Worm (Caenorhabditis elegans) whole organism, L2 larva: ENCODE results near the gene isy-1.

Experiments used
- C34F6.9 ChIP-seq: fragments of 150-350 bp; optimal IDR thresholded peaks from 2 replicates; lab custom pipeline; 2014; ENCODE audit warnings: missing biosample characterization, missing genetic modification characterization
- R02D3.7 ChIP-seq: fragments of 150-350 bp; optimal IDR thresholded peaks from 2 replicates; lab custom pipeline; 2014; ENCODE audit warnings: missing biosample characterization, missing genetic modification characterization
- Y55F3AM.14 ChIP-seq: fragments of 200-800 bp; sonication (Bioruptor generic); optimal IDR thresholded peaks from 2 replicates; lab custom pipeline; 2018; ENCODE audit warnings: mild to moderate bottlenecking, missing genetic modification characterization, missing compliant biosample characterization
- ZK546.5 ChIP-seq: sonication (generic microtip); optimal IDR thresholded peaks from 2 replicates; lab custom pipeline; 2017; ENCODE audit warnings: missing biosample characterization, missing genetic modification characterization
- ama-1 ChIP-seq: fragments of 150-350 bp; optimal IDR thresholded peaks from 2 replicates; lab custom pipeline; 2018; ENCODE audit warnings: inconsistent platforms
- blmp-1 ChIP-seq: sonication (generic microtip); optimal IDR thresholded peaks from 2 replicates; lab custom pipeline; 2017; ENCODE audit warnings: missing genetic modification characterization, mild to moderate bottlenecking, missing compliant biosample characterization, antibody characterized with exemption, moderate library complexity; ENCODE audit not compliant: insufficient read depth
- ceh-82 ChIP-seq: fragments of 150-350 bp; optimal IDR thresholded peaks from 2 replicates; lab custom pipeline; 2014; ENCODE audit warnings: missing biosample characterization, missing genetic modification characterization
- dmd-4 ChIP-seq: sonication (generic microtip); optimal IDR thresholded peaks from 2 replicates; lab custom pipeline; 2017; ENCODE audit warnings: missing biosample characterization, missing genetic modification characterization
- elt-1 ChIP-seq: fragments of 150-350 bp; optimal IDR thresholded peaks from 2 replicates; lab custom pipeline; 2014; ENCODE audit warnings: missing biosample characterization, missing genetic modification characterization
- elt-3 ChIP-seq: sonication (generic microtip); optimal IDR thresholded peaks from 2 replicates; lab custom pipeline; 2017; ENCODE audit warnings: missing biosample characterization, missing genetic modification characterization
- fos-1 ChIP-seq: fragments of 150-350 bp; optimal IDR thresholded peaks from 2 replicates; lab custom pipeline; 2014; ENCODE audit warnings: missing biosample characterization, missing genetic modification characterization
- gmeb-1 ChIP-seq: fragments of 150-350 bp; optimal IDR thresholded peaks from 2 replicates; lab custom pipeline; 2014; ENCODE audit warnings: missing biosample characterization, missing genetic modification characterization
- lin-11 ChIP-seq: fragments of 150-350 bp; sonication (generic microtip); optimal IDR thresholded peaks from 2 replicates; lab custom pipeline; 2014; ENCODE audit warnings: missing biosample characterization, missing genetic modification characterization, inconsistent platforms, mixed read lengths
- lin-13 ChIP-seq: fragments of 150-350 bp; optimal IDR thresholded peaks from 2 replicates; lab custom pipeline; 2014; ENCODE audit warnings: missing biosample characterization, missing genetic modification reagents, missing genetic modification characterization
- lin-39 ChIP-seq: fragments of 150-350 bp; optimal IDR thresholded peaks from 2 replicates; lab custom pipeline; 2014; ENCODE audit warnings: missing biosample characterization, missing genetic modification reagents, missing genetic modification characterization
- lsy-2 ChIP-seq, 2 experiments: fragments of 150-350 bp in 1 of 2; sonication (generic microtip) in 1 of 2; optimal IDR thresholded peaks; 2 replicates each; lab custom pipeline; 2014 to 2017; ENCODE audit warnings: missing biosample characterization in 2 of 2, missing genetic modification characterization in 2 of 2
- nhr-12 ChIP-seq: fragments of 150-350 bp; optimal IDR thresholded peaks from 2 replicates; lab custom pipeline; 2014; ENCODE audit warnings: missing biosample characterization, missing genetic modification characterization
- nhr-129 ChIP-seq: fragments of 150-350 bp; optimal IDR thresholded peaks from 2 replicates; lab custom pipeline; 2014; ENCODE audit warnings: missing biosample characterization, missing genetic modification characterization
- nhr-21 ChIP-seq: fragments of 150-350 bp; optimal IDR thresholded peaks from 2 replicates; lab custom pipeline; 2014; ENCODE audit warnings: missing biosample characterization, missing genetic modification characterization
- nhr-25 ChIP-seq: fragments of 150-350 bp; sonication (generic microtip); optimal IDR thresholded peaks from 3 replicates; lab custom pipeline; 2014; ENCODE audit warnings: missing biosample characterization, missing genetic modification characterization
- nhr-6 ChIP-seq: fragments of 150-350 bp; optimal IDR thresholded peaks from 2 replicates; lab custom pipeline; 2014; ENCODE audit warnings: missing biosample characterization, missing genetic modification characterization
- nhr-77 ChIP-seq: fragments of 150-350 bp; optimal IDR thresholded peaks from 2 replicates; lab custom pipeline; 2014; ENCODE audit warnings: missing biosample characterization, missing genetic modification characterization
- sem-4 ChIP-seq: fragments of 150-350 bp; optimal IDR thresholded peaks from 2 replicates; lab custom pipeline; 2014; ENCODE audit warnings: missing biosample characterization, missing genetic modification reagents, missing genetic modification characterization
- skn-1 ChIP-seq: sonication (generic microtip); optimal IDR thresholded peaks from 2 replicates; lab custom pipeline; 2017; ENCODE audit warnings: missing biosample characterization, missing genetic modification characterization
- sma-3 ChIP-seq: sonication (generic microtip); optimal IDR thresholded peaks from 2 replicates; lab custom pipeline; 2016; ENCODE audit warnings: missing genetic modification reagents, missing genetic modification characterization, missing compliant biosample characterization
- sma-9 ChIP-seq, 2 experiments: fragments of 150-350 bp in 1 of 2; sonication (generic microtip) in 1 of 2; optimal IDR thresholded peaks; 2 replicates each; lab custom pipeline; 2014 to 2016; ENCODE audit warnings: missing genetic modification characterization in 2 of 2, mild to moderate bottlenecking in 1 of 2, missing biosample characterization in 1 of 2, missing compliant biosample characterization in 1 of 2, missing genetic modification reagents in 1 of 2, moderate library complexity in 1 of 2
- unc-39 ChIP-seq: fragments of 150-350 bp; optimal IDR thresholded peaks from 2 replicates; lab custom pipeline; 2014; ENCODE audit warnings: missing biosample characterization, missing genetic modification characterization
- unc-62 ChIP-seq: fragments of 150-350 bp; optimal IDR thresholded peaks from 2 replicates; lab custom pipeline; 2014; ENCODE audit warnings: missing biosample characterization, missing genetic modification reagents, missing genetic modification characterization
- zag-1 ChIP-seq: fragments of 150-350 bp; optimal IDR thresholded peaks from 2 replicates; lab custom pipeline; 2014; ENCODE audit warnings: missing biosample characterization, missing genetic modification characterization
- ztf-1 ChIP-seq: fragments of 200-800 bp; sonication (Bioruptor generic); conservative IDR thresholded peaks from 2 replicates; pipeline ENCODE4 v1.3.6; 2022; ENCODE audit warnings: missing genetic modification characterization, missing compliant biosample characterization
- ztf-11 ChIP-seq: sonication (generic microtip); optimal IDR thresholded peaks from 2 replicates; lab custom pipeline; 2017; ENCODE audit warnings: missing biosample characterization, missing genetic modification characterization
- ztf-4 ChIP-seq: fragments of 150-350 bp; optimal IDR thresholded peaks from 2 replicates; lab custom pipeline; 2014; ENCODE audit warnings: missing biosample characterization, missing genetic modification characterization

isy-1 gene

ce11 chrV:11016846-11017553, 16.5 kb upstream of the isy-1 start:
- TF ChIP-seq ztf-11 (tag; lab: Kevin White, UChicago): no peak
- TF ChIP-seq lin-11 (tag; lab: Kevin White, UChicago): no peak
- TF ChIP-seq sma-9 (GFP tag; optimal IDR thresholded peaks at IDR 0.05; lab: Kevin White, UChicago): peak; percentile 69
- TF ChIP-seq sma-9 (tag; optimal IDR thresholded peaks at IDR 0.05; lab: Kevin White, UChicago): no peak
- no peak for TF ChIP-seq sem-4 (tag; lab: Kevin White, UChicago)
- no peak for TF ChIP-seq lsy-2 (tag; optimal IDR thresholded peaks at IDR 0.05; lab: Kevin White, UChicago)
- no peak for TF ChIP-seq unc-62
- TF ChIP-seq nhr-129 (tag; lab: Kevin White, UChicago): no peak
- TF ChIP-seq ceh-82 (tag; lab: Kevin White, UChicago): no peak
- no peak for TF ChIP-seq lin-39 (tag; lab: Kevin White, UChicago)
- TF ChIP-seq nhr-77 (tag; lab: Kevin White, UChicago): no peak
- no peak for TF ChIP-seq skn-1 (tag; lab: Kevin White, UChicago)
- peak; percentile 57 for TF ChIP-seq sma-3 (GFP tag; lab: Kevin White, UChicago)
- TF ChIP-seq C34F6.9 (tag; lab: Kevin White, UChicago): no peak
- TF ChIP-seq elt-3 (tag; lab: Kevin White, UChicago): no peak
- TF ChIP-seq blmp-1 (tag; lab: Kevin White, UChicago): no peak
- no peak for TF ChIP-seq ama-1

DNA sequence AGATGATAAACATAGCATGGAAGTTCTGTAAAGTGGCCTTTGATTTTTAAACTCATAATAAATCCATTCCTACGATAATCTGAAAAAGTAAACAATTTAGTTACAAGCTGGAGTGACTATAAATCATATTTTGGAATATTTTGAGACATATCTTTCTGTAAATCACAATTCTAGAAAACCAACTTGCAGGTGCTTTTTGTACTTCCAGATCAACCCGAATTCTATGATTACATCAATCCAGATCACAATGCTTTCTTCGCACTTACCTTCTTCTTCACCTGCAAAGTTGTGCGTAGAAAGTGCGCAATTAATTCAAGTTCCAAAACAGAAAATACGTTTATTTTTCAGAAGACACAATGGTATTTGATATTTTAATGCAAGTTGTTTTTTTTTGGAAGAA, 14.3 kb upstream of the isy-1 start:
- no peak for TF ChIP-seq dmd-4
- no peak for TF ChIP-seq lin-13 (GFP tag; lab: Kevin White, UChicago)
- no peak for TF ChIP-seq unc-39 (tag; lab: Kevin White, UChicago)
- no peak for TF ChIP-seq nhr-129 (tag; lab: Kevin White, UChicago)
- no peak for TF ChIP-seq elt-1 (tag; lab: Kevin White, UChicago)
- TF ChIP-seq ZK546.5: no peak
- TF ChIP-seq sma-3 (GFP tag; lab: Kevin White, UChicago): no peak
- TF ChIP-seq blmp-1 (tag; lab: Kevin White, UChicago): no peak
- TF ChIP-seq R02D3.7 (tag; lab: Kevin White, UChicago): no peak
- TF ChIP-seq zag-1: no peak
- TF ChIP-seq unc-62: no peak
- TF ChIP-seq, all 48 proteins: peak for 0

DNA sequence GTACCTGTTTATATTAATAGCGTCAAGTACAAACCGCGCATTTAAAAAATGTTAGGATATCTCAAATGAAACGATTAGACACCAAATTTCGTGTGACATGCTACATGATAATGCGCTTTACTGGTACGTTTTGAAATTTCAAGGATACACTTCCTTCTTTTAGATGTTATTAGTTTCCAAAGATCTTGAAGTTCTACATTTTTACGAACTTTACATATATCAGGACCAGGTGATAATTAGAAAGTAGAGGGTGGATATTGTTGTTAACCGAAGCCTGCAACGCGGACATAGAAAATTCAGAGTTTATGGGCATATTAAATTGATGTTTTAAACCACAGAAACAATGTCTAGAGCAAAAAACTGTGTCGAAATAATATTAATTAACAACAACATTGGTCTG, 12.7 kb upstream of the isy-1 start:
- no peak for TF ChIP-seq ztf-4 (tag; lab: Kevin White, UChicago)
- no peak for TF ChIP-seq nhr-77 (tag; lab: Kevin White, UChicago)
- TF ChIP-seq nhr-6 (tag; lab: Kevin White, UChicago): no peak
- no peak for TF ChIP-seq gmeb-1
- no peak for TF ChIP-seq sem-4 (tag; lab: Kevin White, UChicago)
- TF ChIP-seq, all 48 proteins: peak for 0

DNA sequence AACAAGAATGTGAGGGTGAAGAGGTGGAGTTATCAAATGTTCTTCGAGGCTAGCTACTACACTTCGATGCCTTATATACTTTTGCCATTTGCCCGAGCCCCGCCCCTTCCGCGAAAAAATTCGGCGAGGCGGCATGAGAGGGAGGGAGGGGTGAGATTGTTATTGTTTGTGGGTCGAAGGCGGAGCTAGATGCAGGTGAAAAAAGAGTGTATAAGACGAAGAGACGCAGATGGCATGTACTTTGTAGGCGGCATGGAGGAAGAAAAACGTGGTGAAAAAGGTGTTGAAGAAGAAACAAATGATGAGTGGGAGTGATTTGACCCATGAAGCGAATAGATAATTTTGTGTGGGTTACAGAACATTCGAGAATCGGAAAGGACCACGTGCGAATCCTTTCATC, 11.9 kb upstream of the isy-1 start, which contains the start of gene C13G3.1:
Gene C13G3.1 (minus strand): TSS at position 47 of the 400 bp plus-strand sequence.
- TF ChIP-seq ztf-1 (GFP tag; lab: Robert Waterston, UW) (no peak), sem-4 (tag; lab: Kevin White, UChicago) (no peak)

- no peak for TF ChIP-seq nhr-25
- TF ChIP-seq ceh-82 (tag; lab: Kevin White, UChicago): no peak
- TF ChIP-seq ztf-4 (tag; lab: Kevin White, UChicago): no peak
- TF ChIP-seq sma-9 (GFP tag; optimal IDR thresholded peaks at IDR 0.05; lab: Kevin White, UChicago): no peak
- TF ChIP-seq sma-9 (tag; optimal IDR thresholded peaks at IDR 0.05; lab: Kevin White, UChicago): no peak
Measured at ce11 chrV:11011807-11012206, 11.3 kb upstream of the isy-1 start.

- TF ChIP-seq fos-1 (no peak), elt-1 (tag; lab: Kevin White, UChicago) (no peak), Y55F3AM.14 (no peak), lin-39 (tag; lab: Kevin White, UChicago) (no peak), nhr-21 (tag; lab: Kevin White, UChicago) (peak; percentile 32), R02D3.7 (tag; lab: Kevin White, UChicago) (no peak), ztf-11 (tag; lab: Kevin White, UChicago) (no peak), nhr-12 (tag; lab: Kevin White, UChicago) (no peak)
Measured at ce11 chrV:11010768-11011167, 10.3 kb upstream of the isy-1 start.
